Fruit fly (Drosophila melanogaster) whole organism, prepupa: Measurements from ENCODE around the gene CG7091.
A peak's percentile ranks its signal among the peaks of the same experiment; 100 is the strongest.

Experiments
- Blimp-1 ChIP-seq: fragments of 200-800 bp; sonication (Bioruptor generic); optimal IDR thresholded peaks from 3 replicates; lab custom pipeline; 2017; ENCODE audit warnings: missing biosample characterization, missing genetic modification characterization, mild to moderate bottlenecking, moderate library complexity, missing genetic modification reagents
- CG10669 ChIP-seq: fragments of 200-800 bp; sonication (Bioruptor generic); optimal IDR thresholded peaks from 3 replicates; lab custom pipeline; 2018; ENCODE audit warnings: missing biosample characterization, mild to moderate bottlenecking, missing genetic modification characterization, moderate library complexity
- CG15336 ChIP-seq: fragments of 200-800 bp; sonication (Bioruptor generic); IDR thresholded peaks from 2 replicates; pipeline ENCODE4 v1.3.6; 2022; ENCODE audit warnings: missing biosample characterization, missing genetic modification characterization
- CG16779 ChIP-seq: fragments of 200-800 bp; sonication (Bioruptor generic); optimal IDR thresholded peaks from 3 replicates; lab custom pipeline; 2017; ENCODE audit warnings: missing biosample characterization, mild to moderate bottlenecking, missing genetic modification characterization
- CG8119 ChIP-seq: fragments of 200-800 bp; sonication (Bioruptor generic); IDR thresholded peaks from 3 replicates; pipeline ENCODE4 v1.3.6; 2022; ENCODE audit warnings: missing biosample characterization, missing genetic modification characterization
- CG8319 ChIP-seq: fragments of 200-800 bp; sonication (Bioruptor generic); optimal IDR thresholded peaks from 3 replicates; lab custom pipeline; 2016; ENCODE audit warnings: missing biosample characterization, missing genetic modification characterization
- Ets21C ChIP-seq: fragments of 200-800 bp; sonication (Bioruptor generic); optimal IDR thresholded peaks from 3 replicates; lab custom pipeline; 2016; ENCODE audit warnings: missing biosample characterization, missing genetic modification characterization
- Sox102F ChIP-seq: fragments of 200-800 bp; sonication (Bioruptor generic); optimal IDR thresholded peaks from 2 replicates; lab custom pipeline; 2016; ENCODE audit warnings: missing biosample characterization, mild to moderate bottlenecking, missing genetic modification characterization
- fkh ChIP-seq: fragments of 200-800 bp; sonication (Bioruptor generic); optimal IDR thresholded peaks from 3 replicates; lab custom pipeline; 2017; ENCODE audit warnings: missing biosample characterization, mild to moderate bottlenecking, missing genetic modification characterization, moderate library complexity
- ss ChIP-seq, 2 experiments: fragments of 200-800 bp; sonication (Bioruptor generic); optimal IDR thresholded peaks; 2 replicates in 1 of 2; 3 replicates in 1 of 2; lab custom pipeline; 2017 to 2018; ENCODE audit warnings: mild to moderate bottlenecking in 2 of 2, missing biosample characterization in 2 of 2, missing genetic modification characterization in 2 of 2, moderate library complexity in 1 of 2
- svp ChIP-seq: fragments of 200-800 bp; sonication (Bioruptor generic); peaks from one replicate; lab custom pipeline; 2016; ENCODE audit warnings: missing biosample characterization, missing genetic modification characterization
- vri ChIP-seq: fragments of 200-800 bp; sonication (Bioruptor generic); optimal IDR thresholded peaks from 3 replicates; lab custom pipeline; 2016; ENCODE audit warnings: missing biosample characterization, mild to moderate bottlenecking, missing genetic modification characterization

DNA sequence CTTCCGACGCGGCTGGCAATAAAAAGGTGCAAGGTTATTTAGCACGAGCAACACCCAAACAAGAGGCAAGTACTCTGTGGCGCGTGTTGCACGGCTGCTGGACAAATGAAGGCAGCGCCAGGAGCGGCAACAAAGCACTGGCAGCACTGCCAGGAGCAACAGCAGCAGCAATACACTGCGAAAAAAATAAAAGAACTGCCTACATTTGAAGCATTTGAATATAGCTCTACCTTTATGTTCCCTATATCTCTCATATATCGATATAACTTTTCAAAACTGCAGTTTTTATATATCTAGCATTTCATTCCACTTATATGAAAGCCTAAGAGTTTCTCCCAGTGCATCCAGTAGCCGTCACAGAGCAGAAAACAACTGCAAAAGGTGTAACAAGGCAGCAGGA lies 20.4 kb upstream of the CG7091 start:
- no peak for TF ChIP-seq CG15336
- TF ChIP-seq ss (GFP tag; optimal IDR thresholded peaks at IDR 0.05; lab: Kevin White, UChicago), result no peak
- no peak for TF ChIP-seq CG16779 (tag; lab: Kevin White, UChicago)
- peak; percentile 6 for TF ChIP-seq Ets21C
- peak; percentile 54 for TF ChIP-seq svp (GFP tag; lab: Kevin White, UChicago)
- 0 out of 3 replicates have a peak, but pooled peaks have one; percentile 34 for TF ChIP-seq CG8119
- TF ChIP-seq vri (GFP tag; lab: Kevin White, UChicago), result no peak
- no peak for TF ChIP-seq Blimp-1 (GFP tag; lab: Kevin White, UChicago)
- no peak for TF ChIP-seq CG10669
- TF ChIP-seq CG8319 (GFP tag; lab: Kevin White, UChicago), result no peak
- no peak for TF ChIP-seq fkh (GFP tag; lab: Kevin White, UChicago)
- TF ChIP-seq Sox102F, result no peak
